Worm (Caenorhabditis elegans): ENCODE data around the gene F52E1.3.

Gene F52E1.3

DNA sequence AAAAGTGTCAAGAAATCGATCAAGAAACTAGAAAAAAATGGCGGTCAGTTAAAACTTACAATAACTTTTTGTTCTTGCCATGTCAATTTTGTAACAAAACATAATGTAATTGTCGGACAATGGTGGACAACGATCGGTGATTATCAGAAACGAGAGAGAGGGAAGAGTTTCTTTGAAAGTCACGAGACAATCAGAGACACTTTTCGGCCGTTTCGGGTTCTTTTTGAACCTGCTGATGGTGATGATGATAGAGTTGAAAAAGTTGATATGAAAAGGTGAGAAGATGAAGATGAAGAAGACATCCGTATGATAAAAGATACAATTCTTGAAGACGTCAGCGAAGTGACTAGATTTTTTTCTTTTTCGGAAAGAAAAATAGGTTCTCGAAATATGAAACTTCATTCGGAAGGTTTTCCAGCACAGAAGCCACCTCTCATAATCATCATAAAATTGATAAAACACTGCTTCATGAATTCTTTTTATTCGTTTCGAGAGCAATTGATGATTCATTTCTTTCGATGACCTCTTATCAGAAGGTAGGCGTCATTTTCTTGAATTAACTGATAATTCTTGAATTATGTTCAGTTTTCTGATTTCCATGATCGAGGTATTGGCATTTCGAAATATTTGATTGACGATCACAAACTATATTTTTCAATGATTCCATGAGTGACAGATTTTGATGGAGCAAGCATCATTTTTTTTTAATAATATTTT lies 32.3 kb downstream of the F52E1.3 start:
- TF ChIP-seq B0310.2 (tag; optimal IDR thresholded peaks at IDR 0.05) (no peak), hmbx-1 (tag; optimal IDR thresholded peaks at IDR 0.05) (no peak), aly-1 (tag; optimal IDR thresholded peaks at IDR 0.05) (no peak), pes-1 (GFP tag; IDR thresholded peaks at IDR 0.05) (no peak), hmg-4 (GFP tag; optimal IDR thresholded peaks at IDR 0.05) (no peak), F13C5.2 (tag; optimal IDR thresholded peaks at IDR 0.05) (no peak), tbx-37 (GFP tag; conservative IDR thresholded peaks at IDR 0.05) (no peak), flt-1 (GFP tag; IDR thresholded peaks at IDR 0.05) (no peak)

- TF ChIP-seq tbx-37 (GFP tag; conservative IDR thresholded peaks at IDR 0.05) (no peak), scrt-1 (GFP tag; IDR thresholded peaks at IDR 0.05) (no peak), hmg-4 (GFP tag; optimal IDR thresholded peaks at IDR 0.05) (no peak), pes-1 (GFP tag; IDR thresholded peaks at IDR 0.05) (no peak), B0310.2 (tag; optimal IDR thresholded peaks at IDR 0.05) (no peak), sea-1 (GFP tag; conservative IDR thresholded peaks at IDR 0.05) (no peak), hmbx-1 (tag; optimal IDR thresholded peaks at IDR 0.05) (no peak), F13C5.2 (tag; optimal IDR thresholded peaks at IDR 0.05) (no peak), ceh-36 (tag; optimal IDR thresholded peaks at IDR 0.05) (no peak)
These were observed 34.2 kb downstream of the F52E1.3 start for ce11 chrV:8428585-8429414.

ce11 chrV:8431295-8431694 lies 36.7 kb downstream of the F52E1.3 start:
- peak; percentile 60 for TF ChIP-seq tbx-37 (GFP tag; conservative IDR thresholded peaks at IDR 0.05)
- peak; percentile 80 for TF ChIP-seq flt-1 (GFP tag; IDR thresholded peaks at IDR 0.05)
- peak; percentile 80 for TF ChIP-seq sea-1 (GFP tag; conservative IDR thresholded peaks at IDR 0.05)
- TF ChIP-seq scrt-1 (GFP tag; IDR thresholded peaks at IDR 0.05), result peak; percentile 84
- TF ChIP-seq pes-1 (GFP tag; IDR thresholded peaks at IDR 0.05), result peak; percentile 86
- TF ChIP-seq tbx-11 (GFP tag; IDR thresholded peaks at IDR 0.05), result peak; percentile 75

- TF ChIP-seq tbx-37 (GFP tag; conservative IDR thresholded peaks at IDR 0.05) (no peak), sea-1 (GFP tag; conservative IDR thresholded peaks at IDR 0.05) (no peak), ets-7 (tag; optimal IDR thresholded peaks at IDR 0.05) (no peak), hmbx-1 (tag; optimal IDR thresholded peaks at IDR 0.05) (no peak), hnd-1 (tag; optimal IDR thresholded peaks at IDR 0.05) (no peak), scrt-1 (GFP tag; IDR thresholded peaks at IDR 0.05) (no peak), B0310.2 (tag; optimal IDR thresholded peaks at IDR 0.05) (no peak), ceh-13 (GFP tag; optimal IDR thresholded peaks at IDR 0.05) (no peak), hmg-4 (GFP tag; optimal IDR thresholded peaks at IDR 0.05) (no peak), tbx-11 (GFP tag; IDR thresholded peaks at IDR 0.05) (no peak), ceh-36 (tag; optimal IDR thresholded peaks at IDR 0.05) (no peak), F13C5.2 (tag; optimal IDR thresholded peaks at IDR 0.05) (no peak), tra-4 (tag; optimal IDR thresholded peaks at IDR 0.05) (no peak)
These were observed 39.8 kb downstream of the F52E1.3 start for ce11 chrV:8434400-8434827.

DNA sequence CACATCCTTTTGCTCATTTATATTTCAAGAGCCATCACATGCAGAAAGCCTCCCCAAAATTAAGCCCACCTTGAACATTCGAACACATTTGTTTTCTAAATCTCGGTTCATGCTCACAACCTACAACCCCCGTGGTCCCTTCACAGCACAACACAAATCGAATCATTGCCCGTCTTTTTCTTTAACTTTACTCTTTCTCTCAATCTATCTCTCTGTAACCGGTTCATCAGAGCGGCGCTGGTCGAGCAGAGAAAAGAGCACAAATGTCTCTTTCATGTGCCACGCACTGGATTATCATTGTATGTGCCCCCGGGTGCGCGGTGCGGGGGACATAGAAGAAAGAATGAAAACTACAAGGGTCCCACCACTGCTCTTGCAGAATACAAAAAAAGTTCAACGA lies 40.7 kb downstream of the F52E1.3 start:
- no peak for TF ChIP-seq pes-1 (GFP tag; IDR thresholded peaks at IDR 0.05)
- TF ChIP-seq tra-4 (tag; optimal IDR thresholded peaks at IDR 0.05), result no peak
- TF ChIP-seq aly-1 (tag; optimal IDR thresholded peaks at IDR 0.05), result no peak
- TF ChIP-seq sea-1 (GFP tag; conservative IDR thresholded peaks at IDR 0.05), result no peak
- TF ChIP-seq ceh-13 (GFP tag; optimal IDR thresholded peaks at IDR 0.05), result no peak
- no peak for TF ChIP-seq tbx-37 (GFP tag; conservative IDR thresholded peaks at IDR 0.05)
- no peak for TF ChIP-seq ets-7 (tag; optimal IDR thresholded peaks at IDR 0.05)
- TF ChIP-seq F13C5.2 (tag; optimal IDR thresholded peaks at IDR 0.05), result no peak
- TF ChIP-seq ceh-36 (tag; optimal IDR thresholded peaks at IDR 0.05), result no peak

DNA sequence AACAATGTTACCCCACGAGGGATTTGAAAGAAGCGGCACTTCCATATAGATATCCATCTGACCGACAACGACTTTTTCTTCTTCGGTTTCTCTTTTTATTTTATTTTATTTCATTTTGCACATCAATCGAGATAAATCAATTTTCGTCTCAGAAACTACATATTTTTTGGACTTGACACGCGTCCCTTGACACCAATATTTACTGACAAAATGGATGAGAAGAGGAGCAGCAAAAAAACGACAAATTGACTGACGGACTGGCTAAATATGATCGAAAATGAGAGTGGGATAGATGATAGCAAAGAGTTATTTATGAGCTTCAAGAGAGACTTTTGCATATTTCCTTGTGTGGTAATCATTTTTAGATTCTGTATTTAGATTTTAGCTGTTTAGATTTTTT lies 42.8 kb downstream of the F52E1.3 start:
- no peak for TF ChIP-seq hmbx-1 (tag; optimal IDR thresholded peaks at IDR 0.05)
- no peak for TF ChIP-seq scrt-1 (GFP tag; IDR thresholded peaks at IDR 0.05)
- no peak for TF ChIP-seq aly-1 (tag; optimal IDR thresholded peaks at IDR 0.05)
- no peak for TF ChIP-seq B0310.2 (tag; optimal IDR thresholded peaks at IDR 0.05)
- TF ChIP-seq flt-1 (GFP tag; IDR thresholded peaks at IDR 0.05), result no peak
- TF ChIP-seq hmg-4 (GFP tag; optimal IDR thresholded peaks at IDR 0.05), result no peak
- TF ChIP-seq F13C5.2 (tag; optimal IDR thresholded peaks at IDR 0.05), result no peak
- TF ChIP-seq ceh-13 (GFP tag; optimal IDR thresholded peaks at IDR 0.05), result no peak
- TF ChIP-seq ets-7 (tag; optimal IDR thresholded peaks at IDR 0.05), result no peak
- TF ChIP-seq ceh-36 (tag; optimal IDR thresholded peaks at IDR 0.05), result no peak
- no peak for TF ChIP-seq tbx-11 (GFP tag; IDR thresholded peaks at IDR 0.05)
- no peak for TF ChIP-seq ama-1 (optimal IDR thresholded peaks at IDR 0.05)
- TF ChIP-seq tbx-37 (GFP tag; conservative IDR thresholded peaks at IDR 0.05), result no peak

DNA sequence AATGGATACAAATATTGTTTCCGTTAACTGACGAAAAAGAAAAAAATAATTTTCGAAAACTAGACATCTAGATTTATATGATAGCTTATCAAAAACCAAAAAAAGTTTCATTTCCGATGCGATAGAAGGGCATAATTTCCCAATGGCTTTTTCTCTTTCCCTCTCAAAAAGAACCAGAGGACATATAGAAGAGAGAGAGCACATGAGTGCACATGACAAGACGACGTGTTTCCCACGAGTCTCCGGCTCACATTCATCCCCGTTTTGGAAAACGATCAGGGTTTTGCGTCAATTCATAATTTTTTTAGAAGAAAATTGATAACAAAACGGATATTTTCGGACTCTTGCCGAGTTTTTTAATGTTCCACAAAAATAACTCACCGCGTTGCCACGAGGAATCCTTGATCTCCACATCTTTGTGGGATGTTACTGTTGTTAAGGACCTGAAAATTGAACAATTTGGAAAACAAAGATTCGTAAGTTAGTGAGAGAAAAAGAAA lies 49.8 kb downstream of the F52E1.3 start, which contains the start of gene lmd-3:
lmd-3 (minus strand) TSS at position 450 of the 500 bp plus-strand sequence.
- no peak for TF ChIP-seq tbx-37 (GFP tag; conservative IDR thresholded peaks at IDR 0.05)
- no peak for TF ChIP-seq pes-1 (GFP tag; IDR thresholded peaks at IDR 0.05)
- no peak for TF ChIP-seq hnd-1 (tag; optimal IDR thresholded peaks at IDR 0.05)
- no peak for TF ChIP-seq tbx-11 (GFP tag; IDR thresholded peaks at IDR 0.05)
- no peak for TF ChIP-seq ama-1 (optimal IDR thresholded peaks at IDR 0.05)

All from whole organism, early embryonic.